Worm (Caenorhabditis elegans) whole organism, young adult: ENCODE data around the gene T15H9.5.

ENCODE experiments used
- fkh-3 ChIP-seq: sonication (generic microtip); optimal IDR thresholded peaks from 2 replicates; lab custom pipeline; 2016; ENCODE audit warnings: mild to moderate bottlenecking, missing genetic modification characterization, missing compliant biosample characterization
- him-1 ChIP-seq: sonication (generic microtip); optimal IDR thresholded peaks from 2 replicates; lab custom pipeline; 2016; ENCODE audit warnings: missing genotype, missing genetic modification reagents, missing genetic modification characterization, missing compliant biosample characterization
- madf-3 ChIP-seq: fragments of 200-800 bp; sonication (Bioruptor generic); IDR thresholded peaks from 2 replicates; pipeline ENCODE4 v1.3.6; 2022; ENCODE audit warnings: missing genetic modification reagents, missing genetic modification characterization, missing compliant biosample characterization
- mes-4 ChIP-seq: sonication (generic microtip); optimal IDR thresholded peaks from 2 replicates; lab custom pipeline; 2016; ENCODE audit warnings: missing genotype, missing genetic modification characterization, missing compliant biosample characterization

- no peak for TF ChIP-seq fkh-3 (tag; lab: Kevin White, UChicago)
- TF ChIP-seq madf-3, result no peak
- no peak for TF ChIP-seq mes-4 (tag; lab: Kevin White, UChicago)
- no peak for TF ChIP-seq him-1
Observed at ce11 chrII:9621913-9622348, 10.7 kb upstream of the T15H9.5 start.
